Fruit fly (Drosophila melanogaster): ENCODE data around the gene CG43680.

Gene CG43680

DNA sequence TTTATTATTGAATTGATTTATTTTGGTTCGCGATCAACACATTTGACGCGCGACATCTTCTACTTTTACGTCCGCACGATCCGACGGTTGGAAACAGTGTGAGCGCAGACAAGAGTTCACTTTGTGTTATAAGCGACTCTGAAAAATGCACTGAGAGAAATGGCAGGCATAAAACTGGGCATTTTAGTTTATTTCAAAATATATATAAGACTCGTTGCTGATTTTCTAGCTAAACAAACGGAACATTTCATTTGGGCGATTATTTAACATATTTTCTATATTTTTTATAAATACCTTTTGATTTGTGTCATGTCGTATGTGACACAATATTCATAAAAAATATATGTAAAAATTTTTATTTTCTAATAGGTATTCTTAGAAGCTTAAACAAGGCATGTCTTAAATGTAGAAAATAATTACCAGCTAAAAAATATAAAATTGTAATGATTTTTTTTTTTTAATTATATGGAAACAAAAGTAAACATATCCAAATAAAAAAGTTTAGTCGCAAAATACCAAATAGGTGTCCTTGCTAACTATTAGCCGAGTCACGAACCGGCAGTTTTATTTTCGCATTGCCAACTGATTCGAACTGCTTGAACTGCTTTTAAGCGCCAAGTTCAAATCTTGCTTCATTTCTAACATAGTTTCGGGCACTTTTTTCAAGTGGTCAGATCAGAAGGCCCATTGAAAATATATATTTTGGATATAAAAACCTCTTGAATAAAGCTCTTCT, 39.0 kb downstream of the CG43680 start, which contains the start of gene Reck (continued):
- TF ChIP-seq Eip93F (GFP tag; optimal IDR thresholded peaks at IDR 0.05), result peak; percentile 61
- peak; percentile 81 for TF ChIP-seq Sox102F (GFP tag; optimal IDR thresholded peaks at IDR 0.05)
- peak; percentile 85 for TF ChIP-seq CG7368 (GFP tag; optimal IDR thresholded peaks at IDR 0.05)
- peak; percentile 98 for TF ChIP-seq Eip78C (GFP tag)
- peak; percentile 95 for TF ChIP-seq CG6163 (GFP tag; IDR thresholded peaks at IDR 0.05)
- peak; percentile 77 for TF ChIP-seq CG4318 (GFP tag; optimal IDR thresholded peaks at IDR 0.05)
- TF ChIP-seq Blimp-1 (GFP tag; optimal IDR thresholded peaks at IDR 0.05), result peak; percentile 35
- TF ChIP-seq Lpt (GFP tag; optimal IDR thresholded peaks at IDR 0.05), result peak; percentile 89
- peak; percentile 93 for TF ChIP-seq OdsH (GFP tag; optimal IDR thresholded peaks at IDR 0.05)
- peak; percentile 62 for TF ChIP-seq CG8319 (GFP tag; optimal IDR thresholded peaks at IDR 0.05)
- TF ChIP-seq CG31627 (GFP tag; optimal IDR thresholded peaks at IDR 0.05), result peak; percentile 61
- peak; percentile 79 for TF ChIP-seq Sox14 (GFP tag; optimal IDR thresholded peaks at IDR 0.05)
- no peak for TF ChIP-seq Hr38 (GFP tag; optimal IDR thresholded peaks at IDR 0.05)
- TF ChIP-seq Sox15 (GFP tag; optimal IDR thresholded peaks at IDR 0.05), result peak; percentile 49
- TF ChIP-seq CG8632 (GFP tag; optimal IDR thresholded peaks at IDR 0.05), result peak; percentile 83
- peak; percentile 80 for TF ChIP-seq spab (GFP tag; optimal IDR thresholded peaks at IDR 0.05)
- peak; percentile 74 for TF ChIP-seq CG6792 (GFP tag; optimal IDR thresholded peaks at IDR 0.05)
- TF ChIP-seq CG34406 (GFP tag; optimal IDR thresholded peaks at IDR 0.05), result peak; percentile 83
- TF ChIP-seq CG16779 (tag; optimal IDR thresholded peaks at IDR 0.05), result peak; percentile 85
- TF ChIP-seq fd59A (GFP tag; optimal IDR thresholded peaks at IDR 0.05), result peak; percentile 62
- peak; percentile 83 for TF ChIP-seq CG3032 (tag; optimal IDR thresholded peaks at IDR 0.05)
- TF ChIP-seq Ets96B (tag; optimal IDR thresholded peaks at IDR 0.05), result peak; percentile 85
- peak; percentile 91 for TF ChIP-seq acj6 (GFP tag; optimal IDR thresholded peaks at IDR 0.05)
- peak; percentile 91 for TF ChIP-seq achi (GFP tag; optimal IDR thresholded peaks at IDR 0.05)
- TF ChIP-seq cyc (GFP tag; optimal IDR thresholded peaks at IDR 0.05), result peak; percentile 68
- TF ChIP-seq Met (GFP tag; optimal IDR thresholded peaks at IDR 0.05), result peak; percentile 85
- TF ChIP-seq lz (GFP tag; optimal IDR thresholded peaks at IDR 0.05), result peak; percentile 55
- peak; percentile 78 for TF ChIP-seq CG1621 (tag; optimal IDR thresholded peaks at IDR 0.05)
- TF ChIP-seq topi (GFP tag; optimal IDR thresholded peaks at IDR 0.05), result peak; percentile 85
- peak; percentile 84 for TF ChIP-seq CG11762 (GFP tag; optimal IDR thresholded peaks at IDR 0.05; ENCODE audit: insufficient read depth)
- peak; percentile 88 for TF ChIP-seq CG10631 (GFP tag; optimal IDR thresholded peaks at IDR 0.05)
- peak; percentile 70 for TF ChIP-seq dac (GFP tag; optimal IDR thresholded peaks at IDR 0.05)
- peak; percentile 76 for TF ChIP-seq vri (GFP tag; optimal IDR thresholded peaks at IDR 0.05)

DNA sequence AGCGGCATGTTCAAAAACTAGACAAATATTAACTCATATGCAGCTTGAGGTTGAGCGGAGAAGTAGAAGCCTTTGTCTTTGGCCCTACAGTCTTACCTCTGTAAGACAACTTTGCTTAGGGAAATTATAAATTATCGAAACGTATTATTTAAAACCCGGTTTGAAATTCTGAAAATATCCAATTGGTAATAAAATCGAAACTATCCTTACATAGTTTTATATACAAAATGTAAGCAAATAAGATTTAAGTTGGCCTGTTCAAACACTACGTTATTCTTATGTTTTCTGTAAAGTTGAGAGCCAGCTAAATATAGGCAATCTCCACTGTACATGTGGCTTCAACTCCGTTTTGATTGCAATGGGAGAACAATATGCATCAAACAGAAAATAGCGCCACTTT, 39.9 kb downstream of the CG43680 start:
- TF ChIP-seq Hr39 (GFP tag; optimal IDR thresholded peaks at IDR 0.05) (peak; percentile 12), OdsH (GFP tag; optimal IDR thresholded peaks at IDR 0.05) (peak; percentile 12), pdm3 (GFP tag; optimal IDR thresholded peaks at IDR 0.05) (peak; percentile 39), Smox (GFP tag; optimal IDR thresholded peaks at IDR 0.05) (no peak), CG6163 (GFP tag; IDR thresholded peaks at IDR 0.05) (no peak), Ets96B (tag; optimal IDR thresholded peaks at IDR 0.05) (peak; percentile 67), CG8119 (GFP tag; IDR thresholded peaks at IDR 0.05) (peak; percentile 52; the same call in 2 of the 3 replicates), lz (GFP tag; optimal IDR thresholded peaks at IDR 0.05) (peak; percentile 15), fd59A (GFP tag; optimal IDR thresholded peaks at IDR 0.05) (peak; percentile 21), Hr38 (GFP tag; optimal IDR thresholded peaks at IDR 0.05) (no peak), CG15336 (GFP tag; IDR thresholded peaks at IDR 0.05) (peak; percentile 26; the same call in 1 of the 2 replicates), net (GFP tag; optimal IDR thresholded peaks at IDR 0.05) (no peak), salr (GFP tag; optimal IDR thresholded peaks at IDR 0.05) (peak in 1 of 2 experiments; percentile 31), CG11294 (GFP tag; IDR thresholded peaks at IDR 0.05) (no peak), CG3919 (GFP tag; optimal IDR thresholded peaks at IDR 0.05) (no peak), acj6 (GFP tag; optimal IDR thresholded peaks at IDR 0.05) (peak; percentile 39), esn (GFP tag; optimal IDR thresholded peaks at IDR 0.05) (no peak), CG32006 (GFP tag; optimal IDR thresholded peaks at IDR 0.05) (peak; percentile 60), achi (GFP tag; optimal IDR thresholded peaks at IDR 0.05) (peak; percentile 42), CG6792 (GFP tag; optimal IDR thresholded peaks at IDR 0.05) (no peak), CG6276 (GFP tag; optimal IDR thresholded peaks at IDR 0.05) (peak; percentile 51), Blimp-1 (GFP tag; optimal IDR thresholded peaks at IDR 0.05) (no peak), svp (GFP tag) (peak; percentile 51), CG1621 (tag; optimal IDR thresholded peaks at IDR 0.05) (peak; percentile 47), CG8319 (GFP tag; optimal IDR thresholded peaks at IDR 0.05) (no peak), ss (GFP tag; optimal IDR thresholded peaks at IDR 0.05) (peak; percentile 23 to 62), CG8632 (GFP tag; optimal IDR thresholded peaks at IDR 0.05) (peak; percentile 35), CG4318 (GFP tag; optimal IDR thresholded peaks at IDR 0.05) (peak; percentile 15), Hr4 (GFP tag; optimal IDR thresholded peaks at IDR 0.05) (peak; percentile 41)

Measured in whole organism, prepupa.